Fruit fly (Drosophila melanogaster): ENCODE data around the gene CG31835.

CG31835 gene

dm6 chr2L:14706194-14706593 is 29.4 kb upstream of the CG31835 start (continued):
- TF ChIP-seq CG18619 (GFP tag; optimal IDR thresholded peaks at IDR 0.05), result peak; percentile 51
- peak; percentile 32 for TF ChIP-seq Mes4 (GFP tag; optimal IDR thresholded peaks at IDR 0.05)
- peak; percentile 39 for TF ChIP-seq Jarid2 (GFP tag; optimal IDR thresholded peaks at IDR 0.05)
- TF ChIP-seq CG9932 (GFP tag; IDR thresholded peaks at IDR 0.05), result peak; percentile 79
- peak; percentile 37; the same call in 1 of the 2 replicates for TF ChIP-seq CG6272 (GFP tag; IDR thresholded peaks at IDR 0.05)
- no peak for TF ChIP-seq ash1 (GFP tag; optimal IDR thresholded peaks at IDR 0.05)
- TF ChIP-seq esg (GFP tag; conservative IDR thresholded peaks at IDR 0.05), result peak; percentile 56
- no peak for TF ChIP-seq bowl (GFP tag; IDR thresholded peaks at IDR 0.05)
- peak; percentile 44 for TF ChIP-seq CG4730 (GFP tag; IDR thresholded peaks at IDR 0.05)
- peak; percentile 13 for TF ChIP-seq grn (GFP tag; optimal IDR thresholded peaks at IDR 0.05)
- TF ChIP-seq tna (GFP tag; IDR thresholded peaks at IDR 0.05; ENCODE audit: partially characterized antibody), result no peak
- peak; percentile 56 for TF ChIP-seq Elba2 (GFP tag; optimal IDR thresholded peaks at IDR 0.05)
- TF ChIP-seq CG14965 (GFP tag; optimal IDR thresholded peaks at IDR 0.05; ENCODE audit: borderline replicate concordance), result peak; percentile 67
- peak; percentile 45 for TF ChIP-seq CG6813 (GFP tag; optimal IDR thresholded peaks at IDR 0.05)
- peak; percentile 57 for TF ChIP-seq CG5953 (GFP tag; IDR thresholded peaks at IDR 0.05)
- TF ChIP-seq sens (GFP tag), result peak; percentile 87
- peak; percentile 54; the same call in 1 of the 2 replicates for TF ChIP-seq CG9215 (GFP tag; IDR thresholded peaks at IDR 0.05)
- TF ChIP-seq Hmx (GFP tag; optimal IDR thresholded peaks at IDR 0.05), result peak; percentile 9
- peak; percentile 52 for TF ChIP-seq CG1647 (GFP tag; optimal IDR thresholded peaks at IDR 0.05)
- TF ChIP-seq Sox100B (GFP tag; optimal IDR thresholded peaks at IDR 0.05), result no peak
- TF ChIP-seq Camta (GFP tag; optimal IDR thresholded peaks at IDR 0.05), result peak; percentile 85
- no peak for TF ChIP-seq eve (GFP tag; optimal IDR thresholded peaks at IDR 0.05)
- TF ChIP-seq Lim3 (GFP tag; IDR thresholded peaks at IDR 0.05), result no peak
- TF ChIP-seq B-H1 (GFP tag; IDR thresholded peaks at IDR 0.05), result peak; percentile 54
- TF ChIP-seq gt (GFP tag; IDR thresholded peaks at IDR 0.05), result peak; percentile 25; the same call in 1 of the 2 replicates
- TF ChIP-seq CG6654 (GFP tag; optimal IDR thresholded peaks at IDR 0.05), result peak; percentile 37
- TF ChIP-seq CG3847 (GFP tag; IDR thresholded peaks at IDR 0.05), result peak; percentile 77
- TF ChIP-seq chif (GFP tag; optimal IDR thresholded peaks at IDR 0.05), result peak; percentile 65 to 88
- TF ChIP-seq CG13287 (GFP tag; IDR thresholded peaks at IDR 0.05; ENCODE audit: partially characterized antibody), result peak; percentile 7; the same call in 1 of the 2 replicates
- no peak for TF ChIP-seq sima (GFP tag; optimal IDR thresholded peaks at IDR 0.05)
- TF ChIP-seq CkIIα-i1 (GFP tag; IDR thresholded peaks at IDR 0.05), result no peak
- TF ChIP-seq gsb (GFP tag; IDR thresholded peaks at IDR 0.05), result peak; percentile 58
- TF ChIP-seq Bdp1 (GFP tag; optimal IDR thresholded peaks at IDR 0.05), result peak; percentile 42
- TF ChIP-seq CG7963 (GFP tag; IDR thresholded peaks at IDR 0.05; ENCODE audit: partially characterized antibody), result no peak
- peak; percentile 68 for TF ChIP-seq maf-S (GFP tag; optimal IDR thresholded peaks at IDR 0.05)
- no peak for TF ChIP-seq ab (GFP tag; optimal IDR thresholded peaks at IDR 0.05)
- TF ChIP-seq CG9876 (GFP tag; optimal IDR thresholded peaks at IDR 0.05), result peak; percentile 31
- no peak for TF ChIP-seq seq (GFP tag; IDR thresholded peaks at IDR 0.05)
- TF ChIP-seq bsh (GFP tag; optimal IDR thresholded peaks at IDR 0.05), result peak in 1 of 2 experiments; percentile 30
- TF ChIP-seq CG10267 (tag; optimal IDR thresholded peaks at IDR 0.05), result peak; percentile 73
- TF ChIP-seq ssp (GFP tag; IDR thresholded peaks at IDR 0.05), result peak; percentile 64
- TF ChIP-seq az2 (GFP tag; optimal IDR thresholded peaks at IDR 0.05), result peak; percentile 72
- TF ChIP-seq ewg (GFP tag; optimal IDR thresholded peaks at IDR 0.05), result peak; percentile 23
- no peak for TF ChIP-seq Dfd (GFP tag; optimal IDR thresholded peaks at IDR 0.05)
- peak; percentile 79 for TF ChIP-seq CG8290 (GFP tag; optimal IDR thresholded peaks at IDR 0.05)
- TF ChIP-seq CG8290 (tag; optimal IDR thresholded peaks at IDR 0.05), result peak; percentile 58 to 71
- no peak for TF ChIP-seq bigmax (GFP tag; optimal IDR thresholded peaks at IDR 0.05)
- no peak for TF ChIP-seq unc-4 (GFP tag; IDR thresholded peaks at IDR 0.05; ENCODE audit: partially characterized antibody)
- peak; percentile 52 for TF ChIP-seq CG3163 (GFP tag; optimal IDR thresholded peaks at IDR 0.05)
- TF ChIP-seq pan (optimal IDR thresholded peaks at IDR 0.05), result no peak
- TF ChIP-seq pan (GFP tag; optimal IDR thresholded peaks at IDR 0.05 in 1 of 2, IDR thresholded peaks at IDR 0.05 in 1 of 2), result peak in 1 of 2 experiments; percentile 77
- TF ChIP-seq CG10147 (GFP tag; optimal IDR thresholded peaks at IDR 0.05), result no peak
